Worm (Caenorhabditis elegans) whole organism, L1 larva: ENCODE data around the gene gst-42.

Experiments used
- C16A3.4 ChIP-seq: fragments of 150-350 bp; optimal IDR thresholded peaks from 2 replicates; lab custom pipeline; 2014; ENCODE audit warnings: missing biosample characterization, missing genetic modification characterization
- F16B12.6 ChIP-seq: fragments of 150-350 bp; optimal IDR thresholded peaks from 2 replicates; lab custom pipeline; 2014; ENCODE audit warnings: missing biosample characterization, missing genetic modification characterization
- aha-1 ChIP-seq: fragments of 150-350 bp; optimal IDR thresholded peaks from 2 replicates; lab custom pipeline; 2014; ENCODE audit warnings: missing biosample characterization, missing genetic modification characterization
- alr-1 ChIP-seq: fragments of 200-800 bp; sonication (Bioruptor generic); optimal IDR thresholded peaks from 2 replicates; lab custom pipeline; 2018; ENCODE audit warnings: borderline replicate concordance, mild to moderate bottlenecking, missing genetic modification characterization, missing compliant biosample characterization
- ama-1 ChIP-seq: fragments of 150-350 bp; optimal IDR thresholded peaks from 2 replicates; lab custom pipeline; 2014
- blmp-1 ChIP-seq: fragments of 150-350 bp; optimal IDR thresholded peaks from 2 replicates; lab custom pipeline; 2014; ENCODE audit warnings: missing biosample characterization, missing genetic modification characterization
- ceh-63 ChIP-seq: fragments of 200-800 bp; sonication (Bioruptor generic); optimal IDR thresholded peaks from 2 replicates; lab custom pipeline; 2018; ENCODE audit warnings: mild to moderate bottlenecking, missing genetic modification characterization, missing compliant biosample characterization
- ceh-8 ChIP-seq: fragments of 200-800 bp; sonication (Bioruptor generic); optimal IDR thresholded peaks from 2 replicates; lab custom pipeline; 2018; ENCODE audit warnings: mild to moderate bottlenecking, missing genetic modification characterization, moderate library complexity, missing compliant biosample characterization
- ceh-82 ChIP-seq, 3 experiments: fragments of 150-350 bp in 1 of 3; sonication (generic microtip) in 2 of 3; optimal IDR thresholded peaks; 2 replicates each; lab custom pipeline; 2014 to 2017; ENCODE audit warnings: missing biosample characterization in 3 of 3, missing genetic modification characterization in 3 of 3
- ceh-90 ChIP-seq: sonication (generic microtip); optimal IDR thresholded peaks from 2 replicates; lab custom pipeline; 2016; ENCODE audit warnings: missing genetic modification characterization, missing compliant biosample characterization
- dpl-1 ChIP-seq, 3 experiments: fragments of 150-350 bp in 2 of 3; sonication (generic microtip) in 1 of 3; optimal IDR thresholded peaks; 2 replicates each; lab custom pipeline; 2014 to 2017; ENCODE audit warnings: missing biosample characterization in 3 of 3, missing genetic modification characterization in 3 of 3, missing genetic modification reagents in 3 of 3
- dsc-1 ChIP-seq: sonication (generic microtip); optimal IDR thresholded peaks from 2 replicates; lab custom pipeline; 2016; ENCODE audit warnings: mild to moderate bottlenecking, missing genetic modification characterization, missing compliant biosample characterization
- efl-3 ChIP-seq: fragments of 200-800 bp; sonication (Bioruptor generic); optimal IDR thresholded peaks from 2 replicates; lab custom pipeline; 2018; ENCODE audit warnings: mild to moderate bottlenecking, missing genetic modification characterization, missing compliant biosample characterization
- egl-27 ChIP-seq, 2 experiments: fragments of 150-350 bp in 1 of 2; sonication (generic microtip); optimal IDR thresholded peaks; 3 replicates each; lab custom pipeline; 2017 to 2018; ENCODE audit warnings: missing biosample characterization in 2 of 2, missing genetic modification characterization in 2 of 2, missing genetic modification reagents in 2 of 2
- elt-2 ChIP-seq: sonication (generic microtip); optimal IDR thresholded peaks from 2 replicates; lab custom pipeline; 2016; ENCODE audit warnings: missing genetic modification characterization, mild to moderate bottlenecking, inconsistent platforms, missing compliant biosample characterization, missing genetic modification reagents
- fkh-10 ChIP-seq: sonication (generic microtip); optimal IDR thresholded peaks from 2 replicates; lab custom pipeline; 2017; ENCODE audit warnings: missing biosample characterization, missing genetic modification reagents, missing genetic modification characterization
- fkh-4 ChIP-seq: sonication (generic microtip); optimal IDR thresholded peaks from 2 replicates; lab custom pipeline; 2016; ENCODE audit warnings: missing compliant biosample characterization, missing genetic modification characterization, borderline replicate concordance
- fkh-8 ChIP-seq: sonication (generic microtip); optimal IDR thresholded peaks from 2 replicates; lab custom pipeline; 2016; ENCODE audit warnings: mild to moderate bottlenecking, missing genetic modification characterization, missing compliant biosample characterization
- hlh-17 ChIP-seq: fragments of 200-800 bp; sonication (Bioruptor generic); optimal IDR thresholded peaks from 2 replicates; lab custom pipeline; 2018; ENCODE audit warnings: missing genetic modification characterization, mild to moderate bottlenecking, missing compliant biosample characterization, moderate library complexity, borderline replicate concordance
- hlh-4 ChIP-seq: sonication (generic microtip); optimal IDR thresholded peaks from 2 replicates; lab custom pipeline; 2016; ENCODE audit warnings: mild to moderate bottlenecking, missing genetic modification characterization, missing compliant biosample characterization
- lin-13 ChIP-seq: fragments of 150-350 bp; optimal IDR thresholded peaks from 2 replicates; lab custom pipeline; 2014; ENCODE audit warnings: missing biosample characterization, missing genetic modification reagents, missing genetic modification characterization
- lin-14 ChIP-seq: fragments of 200-800 bp; sonication (Bioruptor generic); optimal IDR thresholded peaks from 2 replicates; lab custom pipeline; 2018; ENCODE audit warnings: mild to moderate bottlenecking, missing genetic modification characterization, moderate library complexity, missing compliant biosample characterization
- lin-15B ChIP-seq: fragments of 150-350 bp; sonication (generic microtip); optimal IDR thresholded peaks from 3 replicates; lab custom pipeline; 2014; ENCODE audit warnings: missing biosample characterization, missing genetic modification characterization
- lin-39 ChIP-seq: fragments of 150-350 bp; optimal IDR thresholded peaks from 2 replicates; lab custom pipeline; 2014; ENCODE audit warnings: missing biosample characterization, missing genetic modification reagents, missing genetic modification characterization
- lir-3 ChIP-seq: sonication (generic microtip); optimal IDR thresholded peaks from 2 replicates; lab custom pipeline; 2016; ENCODE audit warnings: mild to moderate bottlenecking, missing genetic modification characterization, moderate library complexity, missing compliant biosample characterization; ENCODE audit not compliant: poor library complexity
- lsy-2 ChIP-seq, 2 experiments: fragments of 150-350 bp; optimal IDR thresholded peaks; 2 replicates each; lab custom pipeline; 2014; ENCODE audit warnings: missing biosample characterization in 2 of 2, missing genetic modification characterization in 2 of 2
- mab-9 ChIP-seq: fragments of 200-800 bp; sonication (Bioruptor generic); IDR thresholded peaks from 2 replicates; pipeline ENCODE4 v1.3.6; 2022; ENCODE audit warnings: missing genetic modification reagents, missing genetic modification characterization, missing compliant biosample characterization
- mdl-1 ChIP-seq, 2 experiments: fragments of 150-350 bp; optimal IDR thresholded peaks; 2 replicates each; lab custom pipeline; 2014 to 2017; ENCODE audit warnings: missing biosample characterization in 2 of 2, missing genetic modification characterization in 2 of 2, inconsistent platforms in 1 of 2
- mef-2 ChIP-seq: fragments of 150-350 bp; optimal IDR thresholded peaks from 2 replicates; lab custom pipeline; 2014; ENCODE audit warnings: missing biosample characterization, missing genetic modification characterization
- mep-1 ChIP-seq: fragments of 150-350 bp; optimal IDR thresholded peaks from 2 replicates; lab custom pipeline; 2014; ENCODE audit warnings: missing biosample characterization, missing genetic modification characterization
- nhr-12 ChIP-seq: sonication (generic microtip); optimal IDR thresholded peaks from 2 replicates; lab custom pipeline; 2017; ENCODE audit warnings: missing biosample characterization, missing genetic modification characterization
- nhr-19 ChIP-seq: fragments of 200-800 bp; sonication (Bioruptor generic); conservative IDR thresholded peaks from 2 replicates; pipeline ENCODE4 v1.3.6; 2022; ENCODE audit warnings: missing genetic modification characterization, missing compliant biosample characterization
- nhr-20 ChIP-seq: sonication (generic microtip); optimal IDR thresholded peaks from 2 replicates; lab custom pipeline; 2016; ENCODE audit warnings: mild to moderate bottlenecking, missing genetic modification characterization, missing compliant biosample characterization
- nhr-237 ChIP-seq: fragments of 150-350 bp; optimal IDR thresholded peaks from 2 replicates; lab custom pipeline; 2014; ENCODE audit warnings: missing biosample characterization, missing genetic modification characterization
- nhr-47 ChIP-seq: sonication (generic microtip); optimal IDR thresholded peaks from 2 replicates; lab custom pipeline; 2016; ENCODE audit warnings: mild to moderate bottlenecking, missing genetic modification characterization, moderate library complexity, missing compliant biosample characterization
- nhr-71 ChIP-seq: sonication (generic microtip); optimal IDR thresholded peaks from 2 replicates; lab custom pipeline; 2016; ENCODE audit warnings: mild to moderate bottlenecking, missing genetic modification characterization, moderate library complexity, missing compliant biosample characterization
- nhr-76 ChIP-seq: sonication (generic microtip); optimal IDR thresholded peaks from 2 replicates; lab custom pipeline; 2017; ENCODE audit warnings: missing biosample characterization, missing genetic modification characterization
- nhr-84 ChIP-seq: sonication (generic microtip); optimal IDR thresholded peaks from 2 replicates; lab custom pipeline; 2017; ENCODE audit warnings: missing biosample characterization, missing genetic modification characterization
- nhr-85 ChIP-seq: sonication (generic microtip); peaks from one replicate; lab custom pipeline; 2016; ENCODE audit warnings: missing genetic modification characterization, inconsistent platforms, missing compliant biosample characterization
- nhr-90 ChIP-seq: sonication (generic microtip); optimal IDR thresholded peaks from 2 replicates; lab custom pipeline; 2016; ENCODE audit warnings: mild to moderate bottlenecking, missing genetic modification characterization, missing compliant biosample characterization; ENCODE audit not compliant: poor library complexity
- pax-3 ChIP-seq: fragments of 200-800 bp; sonication (Bioruptor generic); optimal IDR thresholded peaks from 2 replicates; lab custom pipeline; 2018; ENCODE audit warnings: mild to moderate bottlenecking, missing genetic modification characterization, moderate library complexity, missing compliant biosample characterization
- pqm-1 ChIP-seq: sonication (generic microtip); optimal IDR thresholded peaks from 3 replicates; lab custom pipeline; 2017; ENCODE audit warnings: missing biosample characterization, missing genetic modification characterization
- skn-1 ChIP-seq: fragments of 150-350 bp; optimal IDR thresholded peaks from 2 replicates; lab custom pipeline; 2014; ENCODE audit warnings: missing biosample characterization, missing genetic modification characterization
- snu-23 ChIP-seq: sonication (generic microtip); optimal IDR thresholded peaks from 2 replicates; lab custom pipeline; 2016; ENCODE audit warnings: missing genetic modification characterization, missing compliant biosample characterization
- sox-4 ChIP-seq: sonication (generic microtip); optimal IDR thresholded peaks from 2 replicates; lab custom pipeline; 2016; ENCODE audit warnings: missing genetic modification characterization, missing compliant biosample characterization
- sptf-1 ChIP-seq: fragments of 150-350 bp; optimal IDR thresholded peaks from 2 replicates; lab custom pipeline; 2014; ENCODE audit warnings: missing biosample characterization, missing genetic modification characterization
- sup-37 ChIP-seq: fragments of 200-800 bp; sonication (Bioruptor generic); optimal IDR thresholded peaks from 2 replicates; lab custom pipeline; 2018; ENCODE audit warnings: mild to moderate bottlenecking, missing genetic modification characterization, missing compliant biosample characterization
- tbx-2 ChIP-seq: sonication (generic microtip); optimal IDR thresholded peaks from 2 replicates; lab custom pipeline; 2016; ENCODE audit warnings: missing genetic modification characterization, missing compliant biosample characterization
- tlp-1 ChIP-seq: fragments of 150-350 bp; optimal IDR thresholded peaks from 2 replicates; lab custom pipeline; 2014; ENCODE audit warnings: missing biosample characterization, missing genetic modification characterization
- unc-30 ChIP-seq: sonication (generic microtip); optimal IDR thresholded peaks from 2 replicates; lab custom pipeline; 2017; ENCODE audit warnings: missing biosample characterization, missing genetic modification characterization
- unc-98 ChIP-seq: fragments of 200-800 bp; sonication (Bioruptor generic); IDR thresholded peaks from 2 replicates; pipeline ENCODE4 v1.3.6; 2022; ENCODE audit warnings: missing genetic modification characterization, missing compliant biosample characterization
- xbp-1 ChIP-seq: sonication (generic microtip); optimal IDR thresholded peaks from 2 replicates; lab custom pipeline; 2016; ENCODE audit warnings: missing genetic modification characterization, missing compliant biosample characterization
- zag-1 ChIP-seq: fragments of 150-350 bp; optimal IDR thresholded peaks from 2 replicates; lab custom pipeline; 2014; ENCODE audit warnings: missing biosample characterization, missing genetic modification characterization
- zip-4 ChIP-seq: fragments of 200-800 bp; sonication (Bioruptor generic); optimal IDR thresholded peaks from 2 replicates; lab custom pipeline; 2018; ENCODE audit warnings: mild to moderate bottlenecking, missing genetic modification characterization, moderate library complexity, missing compliant biosample characterization

Gene gst-42

ce11 chrX:11727761-11728160 lies at the start of gene gst-42, which contains the start of gene D1053.2:
gst-42 (minus strand) TSS chrX:11727936.
D1053.2 (plus strand) TSS chrX:11728151.
- TF ChIP-seq pax-3 (tag; lab: Kevin White, UChicago) (no peak), tlp-1 (tag; lab: Kevin White, UChicago) (no peak), unc-30 (no peak), alr-1 (tag; lab: Kevin White, UChicago) (no peak), ama-1 (lab: Kevin White, UChicago) (no peak), ceh-8 (GFP tag; lab: Kevin White, UChicago) (no peak), zip-4 (GFP tag; lab: Kevin White, UChicago) (no peak), skn-1 (no peak), mep-1 (tag; lab: Kevin White, UChicago) (peak; percentile 19), sptf-1 (tag; lab: Kevin White, UChicago) (no peak), mdl-1 (tag; optimal IDR thresholded peaks at IDR 0.05; lab: Kevin White, UChicago) (peak in 1 of 2 experiments; percentile 86), nhr-19 (GFP tag; lab: Robert Waterston, UW) (peak; percentile 46), lin-13 (GFP tag; lab: Kevin White, UChicago) (no peak), lin-14 (GFP tag; lab: Kevin White, UChicago) (peak; percentile 80), ceh-82 (tag; optimal IDR thresholded peaks at IDR 0.05; lab: Kevin White, UChicago) (no peak), hlh-17 (GFP tag; lab: Kevin White, UChicago) (no peak), snu-23 (GFP tag; lab: Kevin White, UChicago) (peak; percentile 55), ceh-63 (no peak), nhr-85 (tag; lab: Kevin White, UChicago) (peak; percentile 84), sox-4 (no peak), tbx-2 (peak; percentile 28), fkh-8 (tag; lab: Kevin White, UChicago) (no peak), nhr-47 (tag; lab: Kevin White, UChicago) (peak; percentile 1), pqm-1 (tag; lab: Kevin White, UChicago) (peak; percentile 20), aha-1 (tag; lab: Kevin White, UChicago) (no peak), nhr-84 (tag; lab: Kevin White, UChicago) (no peak), C16A3.4 (tag; lab: Kevin White, UChicago) (peak; percentile 20), zag-1 (no peak), dsc-1 (tag; lab: Kevin White, UChicago) (no peak), nhr-237 (no peak), mef-2 (tag; lab: Kevin White, UChicago) (no peak), efl-3 (GFP tag; lab: Kevin White, UChicago) (no peak), xbp-1 (tag; lab: Kevin White, UChicago) (no peak), lsy-2 (tag; optimal IDR thresholded peaks at IDR 0.05; lab: Kevin White, UChicago) (peak; percentile 12 to 24), lin-39 (no peak), blmp-1 (tag; lab: Kevin White, UChicago) (peak; percentile 59), ceh-90 (tag; lab: Kevin White, UChicago) (no peak), elt-2 (tag; lab: Kevin White, UChicago) (peak; percentile 93), lin-15B (tag; lab: Kevin White, UChicago) (no peak), hlh-4 (tag; lab: Kevin White, UChicago) (no peak), F16B12.6 (tag; lab: Kevin White, UChicago) (no peak), sup-37 (GFP tag; lab: Kevin White, UChicago) (no peak), fkh-10 (GFP tag; lab: Kevin White, UChicago) (no peak), egl-27 (tag; optimal IDR thresholded peaks at IDR 0.05; lab: Kevin White, UChicago) (no peak), nhr-71 (tag; lab: Kevin White, UChicago) (peak; percentile 71), nhr-12 (tag; lab: Kevin White, UChicago) (no peak), unc-98 (GFP tag; lab: Robert Waterston, UW) (no peak), dpl-1 (GFP tag; optimal IDR thresholded peaks at IDR 0.05; lab: Kevin White, UChicago) (peak in 1 of 3 experiments; percentile 7), nhr-90 (peak; percentile 53), fkh-4 (tag; lab: Kevin White, UChicago) (no peak), nhr-20 (tag; lab: Kevin White, UChicago) (peak; percentile 77), nhr-76 (tag; lab: Kevin White, UChicago) (no peak), mab-9 (GFP tag; lab: Robert Waterston, UW) (no peak), lir-3 (tag; lab: Kevin White, UChicago) (no peak)
